Fruit fly (Drosophila melanogaster) S2 (cell line): ENCODE measurements around the gene Ipo9.
A peak's percentile ranks its signal among the peaks of the same experiment; 100 is the strongest.

Experiments
- CG8478 ChIP-seq: fragments of >200 bp; optimal IDR thresholded peaks from 2 replicates; lab custom pipeline; 2018
- CTCF ChIP-seq, 2 experiments: fragments of >200 bp; optimal IDR thresholded peaks; 2 replicates each; lab custom pipeline; 2018

The Ipo9 gene

dm6 chr3R:11412371-11412770 lies at the start of gene Ipo9:
Gene Ipo9, plus strand, starts transcription at chr3R:11412522.
- no peak for TF ChIP-seq CTCF (optimal IDR thresholded peaks at IDR 0.05; lab: Kevin White, UChicago)
- TF ChIP-seq CG8478 (lab: Kevin White, UChicago), result no peak

- TF ChIP-seq CTCF (optimal IDR thresholded peaks at IDR 0.05; lab: Kevin White, UChicago) (no peak), CG8478 (lab: Kevin White, UChicago) (no peak)
Measured at dm6 chr3R:11363577-11363976, 48.7 kb upstream of the Ipo9 start.

DNA sequence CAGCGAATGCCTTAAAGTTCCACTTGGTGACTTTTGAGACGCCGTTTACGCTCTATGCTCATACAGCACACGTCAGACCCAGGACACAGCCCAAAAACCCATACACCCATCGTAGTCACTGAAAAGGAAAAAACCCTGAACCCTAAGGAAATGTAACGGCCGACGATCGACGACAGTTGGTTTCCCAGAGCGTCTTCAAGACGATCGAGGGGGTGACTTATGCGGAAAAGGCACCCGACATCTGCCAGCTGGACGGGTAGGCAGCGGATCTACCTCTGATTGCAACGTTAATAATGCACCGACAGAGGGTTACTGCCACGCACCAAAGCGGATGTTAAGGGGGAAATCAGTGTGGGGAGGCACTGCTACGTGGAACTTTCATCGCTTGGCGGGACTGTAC lies 46.0 kb upstream of the Ipo9 start:
- no peak for TF ChIP-seq CG8478 (lab: Kevin White, UChicago)
- TF ChIP-seq CTCF (optimal IDR thresholded peaks at IDR 0.05; lab: Kevin White, UChicago), result no peak

- TF ChIP-seq CTCF (optimal IDR thresholded peaks at IDR 0.05; lab: Kevin White, UChicago) (no peak), CG8478 (lab: Kevin White, UChicago) (no peak)
Measured at dm6 chr3R:11368766-11369165, 43.6 kb upstream of the Ipo9 start.

DNA sequence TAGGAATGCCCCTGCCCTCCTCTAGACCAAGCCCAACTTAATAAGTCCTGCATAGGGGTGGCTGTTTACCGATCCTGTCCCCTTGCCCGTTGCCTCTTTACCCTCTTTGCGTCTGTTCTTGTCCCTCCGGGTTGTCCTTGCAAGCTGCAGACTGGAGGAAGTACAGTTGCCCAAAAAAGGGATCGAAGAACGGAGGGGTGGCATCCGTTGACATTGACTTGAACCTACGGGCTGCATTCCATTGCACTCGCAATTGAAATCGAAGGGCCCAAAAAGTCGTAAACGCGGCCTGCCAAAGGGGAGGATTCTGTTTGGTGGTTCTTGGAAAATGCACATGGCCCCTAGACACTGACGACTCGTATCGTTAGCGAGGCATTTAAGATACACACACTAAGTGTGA lies 42.0 kb upstream of the Ipo9 start:
- TF ChIP-seq CG8478 (lab: Kevin White, UChicago), result no peak
- no peak for TF ChIP-seq CTCF (optimal IDR thresholded peaks at IDR 0.05; lab: Kevin White, UChicago)

- TF ChIP-seq CG8478 (lab: Kevin White, UChicago) (no peak), CTCF (optimal IDR thresholded peaks at IDR 0.05; lab: Kevin White, UChicago) (no peak)
Measured at dm6 chr3R:11370805-11371204, 41.5 kb upstream of the Ipo9 start.

- TF ChIP-seq CTCF (optimal IDR thresholded peaks at IDR 0.05; lab: Kevin White, UChicago), result no peak
- no peak for TF ChIP-seq CG8478 (lab: Kevin White, UChicago)
Measured at dm6 chr3R:11372053-11373016, 40.0 kb upstream of the Ipo9 start.

- TF ChIP-seq CTCF (optimal IDR thresholded peaks at IDR 0.05; lab: Kevin White, UChicago) (no peak), CG8478 (lab: Kevin White, UChicago) (no peak)
Measured at dm6 chr3R:11375142-11375541, 37.2 kb upstream of the Ipo9 start.

- TF ChIP-seq CTCF (optimal IDR thresholded peaks at IDR 0.05; lab: Kevin White, UChicago) (no peak), CG8478 (lab: Kevin White, UChicago) (no peak)
Measured at dm6 chr3R:11378564-11379112, 33.7 kb upstream of the Ipo9 start.

DNA sequence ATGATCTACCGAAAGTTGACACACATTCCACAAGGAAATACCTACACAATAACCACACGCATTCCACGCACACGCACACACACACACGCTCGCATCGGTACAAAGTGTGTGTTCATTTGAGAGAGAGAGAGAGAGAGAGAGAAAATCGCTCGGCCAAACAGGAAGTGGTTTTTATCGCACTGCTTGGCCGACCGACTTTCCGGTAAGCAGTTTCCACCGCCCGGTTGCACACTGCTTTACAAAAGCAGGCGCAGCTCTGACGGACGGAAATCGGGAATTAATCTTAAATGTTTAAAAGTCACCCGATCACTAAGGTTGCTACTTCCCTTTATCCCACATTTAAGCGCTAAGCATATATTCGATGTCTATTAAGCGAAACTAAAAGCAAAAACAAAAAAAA lies 19.5 kb upstream of the Ipo9 start:
- TF ChIP-seq CTCF (optimal IDR thresholded peaks at IDR 0.05; lab: Kevin White, UChicago), result peak; percentile 52 to 54
- TF ChIP-seq CG8478 (lab: Kevin White, UChicago), result no peak

dm6 chr3R:11393896-11394295 lies 18.4 kb upstream of the Ipo9 start:
- TF ChIP-seq CG8478 (lab: Kevin White, UChicago) (no peak), CTCF (optimal IDR thresholded peaks at IDR 0.05; lab: Kevin White, UChicago) (peak; percentile 83 to 86)

DNA sequence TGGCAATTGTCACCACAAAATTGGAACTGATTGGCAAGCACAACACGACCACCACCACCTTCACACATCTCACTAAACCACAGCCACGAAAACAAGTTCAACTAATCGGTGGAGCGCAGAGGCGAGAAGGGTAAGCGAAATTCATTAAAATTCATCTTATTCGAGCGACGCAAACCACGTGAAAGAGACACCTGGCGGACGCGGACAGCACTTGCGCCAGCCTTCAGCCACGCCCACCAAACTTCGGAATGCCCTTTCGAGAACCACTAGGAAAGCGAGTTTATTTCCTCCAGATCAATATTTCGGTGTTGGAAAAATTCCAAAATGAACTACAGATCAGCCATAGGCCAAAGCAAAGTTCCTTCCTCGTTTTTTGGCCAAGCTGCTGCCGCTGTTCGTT lies 16.8 kb upstream of the Ipo9 start:
- no peak for TF ChIP-seq CG8478 (lab: Kevin White, UChicago)
- TF ChIP-seq CTCF (optimal IDR thresholded peaks at IDR 0.05; lab: Kevin White, UChicago), result peak; percentile 65 to 74

DNA sequence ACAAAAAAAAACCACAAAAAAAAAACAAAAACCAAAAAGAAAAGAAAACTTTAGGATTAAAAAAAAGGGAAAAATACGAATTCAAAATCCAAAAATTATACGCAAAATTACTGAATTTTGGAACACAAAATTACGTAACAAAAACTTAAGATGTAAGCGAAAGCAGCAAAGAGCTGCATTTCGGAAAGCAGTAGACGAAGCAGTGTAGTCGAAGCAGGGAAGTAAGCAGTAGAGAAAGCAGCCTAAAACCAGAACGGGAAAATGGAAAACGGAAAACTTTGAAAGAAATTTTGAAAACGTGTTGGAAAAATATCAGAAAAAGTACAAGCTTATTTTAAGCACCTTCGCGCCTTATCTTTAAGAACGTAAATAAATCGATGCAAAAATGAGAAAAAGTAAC lies 9.4 kb upstream of the Ipo9 start:
- peak in 1 of 2 experiments; percentile 26 for TF ChIP-seq CTCF (optimal IDR thresholded peaks at IDR 0.05; lab: Kevin White, UChicago)
- TF ChIP-seq CG8478 (lab: Kevin White, UChicago), result no peak

DNA sequence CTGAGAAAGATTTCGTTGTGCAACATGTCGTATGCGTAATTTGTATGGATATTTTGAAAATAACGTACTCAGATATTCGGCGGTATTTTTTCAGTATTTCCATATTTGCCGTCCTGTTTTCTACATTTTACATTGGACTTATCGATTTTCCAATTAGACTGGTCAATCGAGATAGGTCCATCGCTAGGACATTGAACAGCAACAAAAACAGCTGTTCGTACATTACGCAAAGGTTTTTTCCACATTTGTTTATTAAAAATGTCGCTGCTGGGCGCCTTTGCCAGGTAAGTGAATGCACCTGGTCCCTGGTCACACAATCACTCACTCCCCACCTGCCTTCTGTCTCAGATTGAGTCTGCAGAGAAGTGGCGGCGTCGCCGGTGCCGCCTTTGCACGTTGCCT lies 4.6 kb upstream of the Ipo9 start, which contains the start of gene mRpL40:
mRpL40 (plus strand) TSS at position 186 of the 402 bp plus-strand sequence.
- TF ChIP-seq CTCF (optimal IDR thresholded peaks at IDR 0.05; lab: Kevin White, UChicago), result peak in 1 of 2 experiments; percentile 50
- TF ChIP-seq CG8478 (lab: Kevin White, UChicago), result no peak

DNA sequence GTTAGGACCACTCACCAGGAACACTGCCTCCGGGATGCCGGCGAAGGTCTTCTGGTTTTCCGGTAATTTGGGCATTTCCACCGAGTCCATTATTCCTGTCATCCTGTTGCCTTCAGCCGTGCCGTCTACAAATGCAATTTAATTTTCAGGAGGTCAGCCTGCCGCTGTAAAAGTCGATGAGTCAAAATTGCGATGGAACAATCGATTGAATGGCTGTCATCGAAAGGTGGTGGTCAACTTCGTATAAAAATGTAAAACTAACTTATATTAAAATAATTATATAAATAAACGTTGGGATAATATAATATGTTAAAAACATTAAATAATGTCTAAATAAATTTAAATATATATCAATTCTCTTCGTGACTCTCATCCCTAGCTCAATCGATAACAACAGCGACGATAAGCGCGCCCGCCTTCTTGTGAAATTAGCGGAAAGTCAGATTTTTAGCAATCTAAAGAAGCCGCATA lies 2.6 kb upstream of the Ipo9 start, which contains the start of the genes mgr and Irbp:
mgr (minus strand) TSS at position 209 of the 471 bp plus-strand sequence.
Irbp (plus strand) TSS at position 381 of the 471 bp plus-strand sequence.
- TF ChIP-seq CTCF (optimal IDR thresholded peaks at IDR 0.05; lab: Kevin White, UChicago) (no peak), CG8478 (lab: Kevin White, UChicago) (no peak)
